Worm (Caenorhabditis elegans): ENCODE data around the gene F28C6.10.

DNA sequence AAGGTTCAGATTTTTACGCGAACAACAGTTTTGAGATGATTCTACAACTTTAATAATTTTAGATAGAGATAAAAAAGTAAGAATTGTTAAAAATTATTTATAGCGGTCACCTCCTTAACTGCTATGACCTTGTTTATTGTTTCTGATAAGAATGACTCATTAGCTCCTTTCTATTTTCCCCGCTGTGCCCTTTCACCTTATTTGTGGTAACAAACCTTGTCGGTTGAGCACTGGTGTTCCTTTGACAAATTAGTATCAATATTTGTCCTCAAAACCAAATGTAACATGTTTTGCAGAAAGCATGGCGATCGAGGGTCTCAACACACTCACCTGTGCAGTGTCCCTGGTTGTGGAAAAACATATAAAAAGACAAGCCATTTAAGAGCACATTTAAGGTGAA lies 18.8 kb downstream of the F28C6.10 start:
- TF ChIP-seq unc-62 (GFP tag; optimal IDR thresholded peaks at IDR 0.05), result no peak
- TF ChIP-seq nhr-12 (tag; optimal IDR thresholded peaks at IDR 0.05), result no peak
- no peak for TF ChIP-seq lin-32 (GFP tag; optimal IDR thresholded peaks at IDR 0.05)
